Fruit fly (Drosophila melanogaster): ENCODE results near the gene Pus1.

DNA sequence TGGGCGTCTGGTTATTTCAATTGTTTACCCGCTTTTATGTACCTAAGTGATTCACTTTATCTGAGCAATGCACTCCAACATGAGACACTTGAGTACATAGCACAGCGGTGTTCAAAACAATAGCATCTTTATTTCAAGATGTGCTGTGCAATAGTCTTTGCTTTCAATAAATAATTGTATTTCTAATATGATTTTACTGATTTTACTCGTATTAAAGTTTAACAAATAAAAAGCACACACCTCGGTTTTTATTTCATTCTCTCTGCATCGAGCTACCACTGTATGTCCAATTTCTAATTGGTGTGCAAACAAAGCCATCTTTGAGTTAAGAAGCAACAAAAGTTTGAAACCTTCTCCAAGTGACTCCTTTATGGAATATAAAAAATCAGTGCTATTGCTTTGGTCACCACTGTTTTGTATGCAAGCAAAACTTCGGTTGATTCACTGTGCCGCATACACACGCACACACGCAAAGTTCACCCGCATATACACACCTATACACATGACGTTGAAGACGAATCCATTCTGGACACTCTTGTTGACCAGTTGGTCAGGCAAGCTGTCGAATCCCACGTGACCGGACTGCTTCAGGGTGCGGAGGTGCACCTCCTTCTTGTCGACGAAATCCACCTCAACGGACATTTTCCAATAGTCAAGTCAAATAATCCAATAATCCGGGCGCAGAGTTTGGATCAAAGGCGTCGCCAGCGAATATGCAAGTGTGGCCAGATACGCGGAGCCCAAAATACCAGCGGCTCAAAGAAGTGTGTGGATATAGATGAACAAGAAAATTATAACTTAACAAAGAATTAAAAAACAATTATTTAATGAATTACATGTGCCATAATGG is 4.6 kb downstream of the Pus1 start, which contains the start of gene Septin2:
- TF ChIP-seq tll (GFP tag; optimal IDR thresholded peaks at IDR 0.05) (no peak), CG4820 (GFP tag; optimal IDR thresholded peaks at IDR 0.05) (peak; percentile 82), HLHmδ (GFP tag; optimal IDR thresholded peaks at IDR 0.05) (peak; percentile 59), Atf6 (GFP tag; IDR thresholded peaks at IDR 0.05) (peak; percentile 47; the same call in 1 of the 2 replicates)

Measured in whole organism, embryonic.